Fruit fly (Drosophila melanogaster) whole organism, wandering third instar larva: ENCODE results near the gene TotX.

Source experiments
- CG9705 ChIP-seq: fragments of 200-800 bp; sonication (Bioruptor generic); optimal IDR thresholded peaks from 2 replicates; lab custom pipeline; 2018; ENCODE audit warnings: missing biosample characterization, mild to moderate bottlenecking, missing genetic modification characterization
- CrebA ChIP-seq: fragments of 200-800 bp; sonication (Bioruptor generic); optimal IDR thresholded peaks from 2 replicates; lab custom pipeline; 2016; ENCODE audit warnings: missing biosample characterization, mild to moderate bottlenecking, missing genetic modification characterization, borderline replicate concordance
- Dfd ChIP-seq: fragments of >200 bp; optimal IDR thresholded peaks from 2 replicates; lab custom pipeline; 2017; ENCODE audit warnings: missing biosample characterization, missing genetic modification characterization
- Dif ChIP-seq: fragments of 200-275, 200-300 bp; sonication (Bioruptor generic); optimal IDR thresholded peaks from 2 replicates; lab custom pipeline; 2018; ENCODE audit warnings: missing biosample characterization, missing genetic modification characterization; ENCODE audit not compliant: partially characterized antibody
- GATAd ChIP-seq: sonication (Bioruptor generic); optimal IDR thresholded peaks from 2 replicates; lab custom pipeline; 2016; ENCODE audit warnings: missing biosample characterization, missing genetic modification characterization
- Hnf4 ChIP-seq: fragments of 200-800 bp; sonication (Bioruptor generic); optimal IDR thresholded peaks from 2 replicates; lab custom pipeline; 2016; ENCODE audit warnings: missing biosample characterization, mild to moderate bottlenecking, missing genetic modification characterization
- Hr83 ChIP-seq: fragments of 200-300 bp; sonication (Bioruptor generic); optimal IDR thresholded peaks from 2 replicates; lab custom pipeline; 2016; ENCODE audit warnings: missing biosample characterization, mild to moderate bottlenecking, missing genetic modification characterization, moderate library complexity; ENCODE audit not compliant: poor library complexity, severe bottlenecking
- Mio ChIP-seq: sonication (Bioruptor generic); optimal IDR thresholded peaks from 2 replicates; lab custom pipeline; 2016; ENCODE audit warnings: missing biosample characterization, missing genetic modification characterization
- Myc ChIP-seq: fragments of >200 bp; optimal IDR thresholded peaks from 2 replicates; lab custom pipeline; 2017
- N ChIP-seq: fragments of >200 bp; optimal IDR thresholded peaks from 2 replicates; lab custom pipeline; 2018; ENCODE audit warnings: missing biosample characterization, missing external identifiers, missing genetic modification characterization
- OdsH ChIP-seq: fragments of 200-800 bp; sonication (Bioruptor generic); optimal IDR thresholded peaks from 2 replicates; lab custom pipeline; 2016; ENCODE audit warnings: missing biosample characterization, mild to moderate bottlenecking, missing genetic modification characterization
- Rel ChIP-seq, 2 experiments: fragments of 200-800 bp; sonication (Bioruptor generic) in 1 of 2; optimal IDR thresholded peaks; 2 replicates in 1 of 2; 3 replicates in 1 of 2; lab custom pipeline; 2016 to 2019; ENCODE audit warnings: mild to moderate bottlenecking in 2 of 2, missing biosample characterization in 2 of 2, missing genetic modification characterization in 2 of 2, moderate library complexity in 1 of 2
- Vsx2 ChIP-seq: fragments of 200-300, 225-300 bp; sonication (Bioruptor generic); optimal IDR thresholded peaks from 2 replicates; lab custom pipeline; 2018; ENCODE audit warnings: missing biosample characterization, missing genetic modification characterization; ENCODE audit not compliant: partially characterized antibody
- brk ChIP-seq: fragments of 200-800 bp; sonication (Bioruptor generic); optimal IDR thresholded peaks from 2 replicates; lab custom pipeline; 2016; ENCODE audit warnings: missing biosample characterization, mild to moderate bottlenecking, missing genetic modification characterization
- dl ChIP-seq, 2 experiments: fragments of 175-275, 200-275 bp in 1 of 2; fragments of 200-275 bp in 1 of 2; sonication (Bioruptor generic); optimal IDR thresholded peaks; lab custom pipeline; 2018; ENCODE audit warnings: mild to moderate bottlenecking in 2 of 2, missing biosample characterization in 2 of 2, missing genetic modification characterization in 2 of 2, moderate library complexity in 2 of 2; ENCODE audit not compliant: partially characterized antibody in 2 of 2, insufficient read depth in 1 of 2
- dmrt93B ChIP-seq: fragments of 200-800 bp; sonication (Bioruptor generic); optimal IDR thresholded peaks from 2 replicates; lab custom pipeline; 2018; ENCODE audit warnings: missing biosample characterization, mild to moderate bottlenecking, missing genetic modification characterization
- dsf ChIP-seq: sonication (Bioruptor generic); optimal IDR thresholded peaks from 2 replicates; lab custom pipeline; 2016; ENCODE audit warnings: missing biosample characterization, missing genetic modification characterization, borderline replicate concordance
- ey ChIP-seq: fragments of 200-800 bp; sonication (Bioruptor generic); optimal IDR thresholded peaks from 2 replicates; lab custom pipeline; 2016; ENCODE audit warnings: missing biosample characterization, missing genetic modification characterization
- foxo ChIP-seq, 2 experiments: fragments of 200-800 bp; sonication (Bioruptor generic); optimal IDR thresholded peaks; 2 replicates in 1 of 2; 3 replicates in 1 of 2; lab custom pipeline; 2016 to 2017; ENCODE audit warnings: missing biosample characterization in 2 of 2, missing genetic modification characterization in 2 of 2
- fru ChIP-seq: fragments of 200-800 bp; sonication (Bioruptor generic); optimal IDR thresholded peaks from 3 replicates; lab custom pipeline; 2016; ENCODE audit warnings: missing biosample characterization, mild to moderate bottlenecking, missing genetic modification characterization
- h ChIP-seq: fragments of 200-800 bp; sonication (Bioruptor generic); optimal IDR thresholded peaks from 3 replicates; lab custom pipeline; 2016; ENCODE audit warnings: missing biosample characterization, mild to moderate bottlenecking, missing genetic modification characterization
- lola ChIP-seq: fragments of >200 bp; optimal IDR thresholded peaks from 2 replicates; lab custom pipeline; 2017; ENCODE audit warnings: missing biosample characterization, missing genetic modification characterization
- pan ChIP-seq: fragments of >200 bp; optimal IDR thresholded peaks from 2 replicates; lab custom pipeline; 2017
- psq ChIP-seq: fragments of 200-800 bp; sonication (Bioruptor generic); optimal IDR thresholded peaks from 3 replicates; lab custom pipeline; 2017; ENCODE audit warnings: missing biosample characterization, mild to moderate bottlenecking, missing genetic modification characterization, moderate library complexity
- rgr ChIP-seq: fragments of 200-800 bp; sonication (Bioruptor generic); optimal IDR thresholded peaks from 3 replicates; lab custom pipeline; 2016; ENCODE audit warnings: missing biosample characterization, mild to moderate bottlenecking, missing genetic modification characterization
- sv ChIP-seq: fragments of 200-800 bp; sonication (Bioruptor generic); optimal IDR thresholded peaks from 3 replicates; lab custom pipeline; 2016; ENCODE audit warnings: missing biosample characterization, missing genetic modification characterization
- tai ChIP-seq: sonication (Bioruptor generic); optimal IDR thresholded peaks from 2 replicates; lab custom pipeline; 2016; ENCODE audit warnings: missing biosample characterization, missing genetic modification characterization
- usp ChIP-seq: fragments of >200 bp; optimal IDR thresholded peaks from 2 replicates; lab custom pipeline; 2017; ENCODE audit warnings: missing biosample characterization, missing genetic modification characterization
- woc ChIP-seq: sonication (Bioruptor generic); optimal IDR thresholded peaks from 2 replicates; lab custom pipeline; 2016; ENCODE audit warnings: missing biosample characterization, mild to moderate bottlenecking, missing genetic modification characterization

Gene TotX

DNA sequence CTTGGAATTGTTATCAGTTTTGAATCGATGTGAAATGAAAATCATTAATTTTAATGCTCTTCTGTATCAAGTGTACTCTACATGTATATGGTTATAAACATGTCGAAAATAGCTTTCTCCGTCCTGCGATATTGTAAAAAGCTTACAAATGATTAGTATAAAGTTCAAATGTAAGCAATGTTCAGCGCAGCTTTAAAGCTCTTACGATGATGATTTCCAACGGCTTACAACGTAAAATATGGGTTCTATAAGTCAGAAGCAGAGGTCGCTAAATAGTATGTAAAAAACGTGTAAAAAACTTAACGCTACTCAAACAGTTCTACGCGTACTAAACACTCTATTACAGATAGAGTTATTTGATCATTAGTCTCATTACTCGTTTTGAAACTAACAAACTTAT lies 3.3 kb upstream of the TotX start:
- TF ChIP-seq Vsx2 (no peak), OdsH (GFP tag; lab: Kevin White, UChicago) (no peak), brk (no peak), Rel (GFP tag; optimal IDR thresholded peaks at IDR 0.05; lab: Kevin White, UChicago) (no peak), Rel (tag; optimal IDR thresholded peaks at IDR 0.05; lab: Kevin White, UChicago) (no peak), lola (no peak), h (no peak), N (no peak), psq (GFP tag; lab: Kevin White, UChicago) (no peak), Hnf4 (no peak), GATAd (no peak), ey (GFP tag; lab: Kevin White, UChicago) (no peak)

DNA sequence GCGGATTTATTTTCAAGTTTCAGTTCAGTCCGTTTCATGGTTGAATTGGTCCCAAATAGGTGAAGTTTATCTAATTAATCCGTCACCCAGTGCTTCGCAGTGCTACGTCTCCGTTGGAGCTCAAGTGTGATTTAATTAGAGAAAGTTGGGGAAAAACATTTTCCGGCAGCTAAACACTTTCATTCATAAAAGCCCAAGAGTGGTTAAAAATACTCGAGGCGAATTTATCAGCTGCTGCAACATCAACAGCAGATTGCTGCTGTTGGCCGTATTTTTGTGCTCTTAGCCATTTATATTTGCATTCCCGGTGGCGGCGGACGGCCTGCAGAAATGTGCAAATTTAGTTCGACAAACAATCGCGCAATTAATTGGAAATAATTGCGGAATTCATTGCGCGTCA lies 3.7 kb downstream of the TotX start, which contains the start of gene Grik:
Gene Grik, plus strand, starts transcription at position 301 of the 400 bp plus-strand sequence.
- no peak for TF ChIP-seq woc
- no peak for TF ChIP-seq Dfd
- no peak for TF ChIP-seq Myc (lab: Kevin White, UChicago)

DNA sequence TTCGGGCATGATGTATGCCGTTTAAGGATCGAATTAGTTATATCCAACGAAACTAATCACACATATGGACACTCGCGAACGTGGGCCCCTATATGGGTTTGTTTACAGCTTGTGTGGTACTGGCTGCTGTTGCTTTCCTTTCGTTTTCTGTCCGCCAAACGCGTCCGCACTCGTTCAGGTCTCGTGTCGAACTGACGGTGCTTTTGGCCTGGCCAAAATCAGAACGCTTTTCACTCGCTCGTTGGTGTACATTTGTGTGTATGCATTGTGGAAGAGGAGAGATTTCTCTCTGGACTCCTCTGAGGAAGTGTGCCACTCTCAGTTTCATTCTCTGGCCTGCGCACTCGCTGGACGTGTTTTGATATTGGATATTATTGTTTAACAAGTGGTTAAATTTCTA lies 8.2 kb downstream of the TotX start, which contains the start of gene Ktl:
Gene Ktl, minus strand, starts transcription at position 193 of the 400 bp plus-strand sequence.
- TF ChIP-seq CG9705 (GFP tag; lab: Kevin White, UChicago): no peak
- no peak for TF ChIP-seq tai (GFP tag; lab: Kevin White, UChicago)
- TF ChIP-seq dmrt93B (GFP tag; lab: Kevin White, UChicago): no peak
- no peak for TF ChIP-seq fru (GFP tag; lab: Kevin White, UChicago)
- no peak for TF ChIP-seq foxo (GFP tag; optimal IDR thresholded peaks at IDR 0.05; lab: Kevin White, UChicago)
- TF ChIP-seq Vsx2: no peak
- TF ChIP-seq brk: no peak
- TF ChIP-seq dl (GFP tag; optimal IDR thresholded peaks at IDR 0.05; lab: Kevin White, UChicago; ENCODE audit: insufficient read depth in 1 of 2, partially characterized antibody in 2 of 2): no peak
- no peak for TF ChIP-seq OdsH (GFP tag; lab: Kevin White, UChicago)
- TF ChIP-seq lola: no peak
- TF ChIP-seq ey (GFP tag; lab: Kevin White, UChicago): no peak
- TF ChIP-seq Hr83 (GFP tag; lab: Kevin White, UChicago): no peak
- TF ChIP-seq rgr (GFP tag; lab: Kevin White, UChicago): no peak
- no peak for TF ChIP-seq dsf (GFP tag; lab: Kevin White, UChicago)
- no peak for TF ChIP-seq Dif (GFP tag; lab: Kevin White, UChicago)
- no peak for TF ChIP-seq Mio
- TF ChIP-seq, all 38 proteins: peak for 0

DNA sequence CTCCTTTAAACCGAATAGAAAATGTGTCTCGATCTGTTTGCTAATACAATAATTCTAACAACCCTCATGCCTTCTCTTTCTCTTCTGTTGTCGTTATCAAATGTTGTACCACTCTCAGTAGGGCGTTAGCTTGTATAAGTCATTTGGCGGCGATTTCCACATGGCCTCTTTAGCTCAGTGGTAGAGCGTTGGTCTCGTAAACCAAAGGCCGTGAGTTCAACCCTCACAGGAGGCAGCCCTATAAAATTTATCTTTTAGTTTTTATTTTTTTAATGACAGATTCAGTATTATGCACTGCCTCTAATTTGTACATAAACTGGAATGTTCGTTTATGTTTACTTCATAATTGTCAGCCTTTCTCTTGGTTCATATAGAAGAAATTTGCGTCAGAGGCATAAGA lies 13.8 kb downstream of the TotX start:
- TF ChIP-seq Hnf4 (no peak), GATAd (no peak), CrebA (GFP tag; lab: Kevin White, UChicago) (peak; percentile 24), tai (GFP tag; lab: Kevin White, UChicago) (peak; percentile 11), fru (GFP tag; lab: Kevin White, UChicago) (no peak), dl (GFP tag; optimal IDR thresholded peaks at IDR 0.05; lab: Kevin White, UChicago; ENCODE audit: insufficient read depth in 1 of 2, partially characterized antibody in 2 of 2) (peak in 1 of 2 experiments; percentile 3), pan (no peak), ey (GFP tag; lab: Kevin White, UChicago) (no peak), Rel (GFP tag; optimal IDR thresholded peaks at IDR 0.05; lab: Kevin White, UChicago) (no peak), Rel (tag; optimal IDR thresholded peaks at IDR 0.05; lab: Kevin White, UChicago) (no peak)

DNA sequence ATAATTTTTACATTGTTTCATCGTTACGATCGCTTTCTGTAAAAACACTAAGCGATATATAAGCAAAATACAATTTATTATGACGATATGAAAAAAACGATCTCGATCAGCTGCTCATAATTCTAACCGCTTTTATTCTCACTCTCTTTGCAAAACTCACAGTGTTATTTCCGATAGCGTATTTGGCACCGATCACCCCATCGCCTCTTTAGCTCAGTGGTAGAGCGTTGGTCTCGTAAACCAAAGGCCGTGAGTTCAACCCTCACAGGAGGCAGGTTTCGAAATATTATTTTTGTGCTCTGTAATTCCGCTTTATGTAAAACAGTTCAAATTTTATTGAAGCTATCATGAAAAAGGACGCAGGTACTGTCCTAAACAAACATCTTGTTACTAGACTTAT lies 14.4 kb downstream of the TotX start:
- no peak for TF ChIP-seq woc
- no peak for TF ChIP-seq rgr (GFP tag; lab: Kevin White, UChicago)
- no peak for TF ChIP-seq Hr83 (GFP tag; lab: Kevin White, UChicago)
- TF ChIP-seq h: no peak
- TF ChIP-seq usp (GFP tag; lab: Kevin White, UChicago): no peak
- no peak for TF ChIP-seq Myc (lab: Kevin White, UChicago)
- no peak for TF ChIP-seq psq (GFP tag; lab: Kevin White, UChicago)
- TF ChIP-seq fru (GFP tag; lab: Kevin White, UChicago): no peak
- no peak for TF ChIP-seq sv

DNA sequence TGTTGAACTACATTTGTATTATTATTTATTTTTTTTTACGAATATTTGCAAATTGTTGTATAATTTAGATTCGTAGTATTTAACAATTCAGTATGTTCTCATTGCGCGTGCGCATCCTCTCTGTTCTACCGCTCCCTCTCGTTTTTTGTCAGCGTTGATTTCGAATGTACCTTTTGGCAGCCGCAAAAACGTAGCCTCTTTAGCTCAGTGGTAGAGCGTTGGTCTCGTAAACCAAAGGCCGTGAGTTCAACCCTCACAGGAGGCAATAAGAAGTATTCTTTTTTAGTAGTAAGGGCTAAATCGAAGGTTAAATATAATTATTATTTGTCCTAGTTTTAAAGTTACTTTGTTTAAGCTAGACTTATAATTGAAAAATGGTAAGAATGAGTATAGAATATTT lies 14.8 kb downstream of the TotX start:
- no peak for TF ChIP-seq Rel (GFP tag; optimal IDR thresholded peaks at IDR 0.05; lab: Kevin White, UChicago)
- TF ChIP-seq Rel (tag; optimal IDR thresholded peaks at IDR 0.05; lab: Kevin White, UChicago): no peak
- TF ChIP-seq ey (GFP tag; lab: Kevin White, UChicago): no peak
- TF ChIP-seq Vsx2: peak; percentile 52
- TF ChIP-seq, all 38 proteins: peak for 1
